Fruit fly (Drosophila melanogaster) whole organism, prepupa: ENCODE data around the gene CG4198.

Experiments
- CG11762 ChIP-seq: fragments of 200-800 bp; sonication (Bioruptor generic); optimal IDR thresholded peaks from 3 replicates; lab custom pipeline; 2016; ENCODE audit warnings: missing biosample characterization, missing genetic modification characterization; ENCODE audit not compliant: insufficient read depth
- Hr38 ChIP-seq: sonication (Bioruptor generic); optimal IDR thresholded peaks from 2 replicates; lab custom pipeline; 2016; ENCODE audit warnings: missing biosample characterization, missing genetic modification characterization
- Sox14 ChIP-seq: fragments of 200-800 bp; sonication (Bioruptor generic); optimal IDR thresholded peaks from 3 replicates; lab custom pipeline; 2016; ENCODE audit warnings: missing biosample characterization, missing genetic modification characterization

- TF ChIP-seq Sox14 (GFP tag; lab: Kevin White, UChicago) (no peak), Hr38 (GFP tag; lab: Kevin White, UChicago) (no peak), CG11762 (GFP tag; lab: Kevin White, UChicago) (no peak)
Observed at dm6 chrX:5337316-5337715, 24.3 kb downstream of the CG4198 start.
